Fruit fly (Drosophila melanogaster) whole organism, wandering third instar larva: ENCODE data around the gene Cpr67Fa2.

ENCODE experiments used
- Abd-B ChIP-seq: fragments of >200 bp; optimal IDR thresholded peaks from 2 replicates; lab custom pipeline; 2017; ENCODE audit warnings: missing biosample characterization, missing genetic modification characterization
- CG32264 ChIP-seq: fragments of 200-800 bp; sonication (Bioruptor generic); optimal IDR thresholded peaks from 2 replicates; lab custom pipeline; 2016; ENCODE audit warnings: missing biosample characterization, missing genetic modification characterization
- CG9705 ChIP-seq: fragments of 200-800 bp; sonication (Bioruptor generic); optimal IDR thresholded peaks from 2 replicates; lab custom pipeline; 2018; ENCODE audit warnings: missing biosample characterization, mild to moderate bottlenecking, missing genetic modification characterization
- CrebA ChIP-seq: fragments of 200-800 bp; sonication (Bioruptor generic); optimal IDR thresholded peaks from 2 replicates; lab custom pipeline; 2016; ENCODE audit warnings: missing biosample characterization, mild to moderate bottlenecking, missing genetic modification characterization, borderline replicate concordance
- Dfd ChIP-seq: fragments of >200 bp; optimal IDR thresholded peaks from 2 replicates; lab custom pipeline; 2017; ENCODE audit warnings: missing biosample characterization, missing genetic modification characterization
- Dif ChIP-seq: fragments of 200-275, 200-300 bp; sonication (Bioruptor generic); optimal IDR thresholded peaks from 2 replicates; lab custom pipeline; 2018; ENCODE audit warnings: missing biosample characterization, missing genetic modification characterization; ENCODE audit not compliant: partially characterized antibody
- GATAd ChIP-seq: sonication (Bioruptor generic); optimal IDR thresholded peaks from 2 replicates; lab custom pipeline; 2016; ENCODE audit warnings: missing biosample characterization, missing genetic modification characterization
- HLH106 ChIP-seq: fragments of 200-800 bp; optimal IDR thresholded peaks from 3 replicates; lab custom pipeline; 2019; ENCODE audit warnings: missing biosample characterization, mild to moderate bottlenecking, missing genetic modification characterization, moderate library complexity
- Hnf4 ChIP-seq: fragments of 200-800 bp; sonication (Bioruptor generic); optimal IDR thresholded peaks from 2 replicates; lab custom pipeline; 2016; ENCODE audit warnings: missing biosample characterization, mild to moderate bottlenecking, missing genetic modification characterization
- Hr78 ChIP-seq: fragments of >200 bp; optimal IDR thresholded peaks from 2 replicates; lab custom pipeline; 2017; ENCODE audit warnings: missing biosample characterization, missing genetic modification characterization
- Hr83 ChIP-seq: fragments of 200-300 bp; sonication (Bioruptor generic); optimal IDR thresholded peaks from 2 replicates; lab custom pipeline; 2016; ENCODE audit warnings: missing biosample characterization, mild to moderate bottlenecking, missing genetic modification characterization, moderate library complexity; ENCODE audit not compliant: poor library complexity, severe bottlenecking
- Jra ChIP-seq: sonication (Bioruptor generic); optimal IDR thresholded peaks from 2 replicates; lab custom pipeline; 2016; ENCODE audit warnings: missing biosample characterization, missing genetic modification characterization
- Mio ChIP-seq: sonication (Bioruptor generic); optimal IDR thresholded peaks from 2 replicates; lab custom pipeline; 2016; ENCODE audit warnings: missing biosample characterization, missing genetic modification characterization
- Myc ChIP-seq: fragments of >200 bp; optimal IDR thresholded peaks from 2 replicates; lab custom pipeline; 2017
- N ChIP-seq: fragments of >200 bp; optimal IDR thresholded peaks from 2 replicates; lab custom pipeline; 2018; ENCODE audit warnings: missing biosample characterization, missing external identifiers, missing genetic modification characterization
- OdsH ChIP-seq: fragments of 200-800 bp; sonication (Bioruptor generic); optimal IDR thresholded peaks from 2 replicates; lab custom pipeline; 2016; ENCODE audit warnings: missing biosample characterization, mild to moderate bottlenecking, missing genetic modification characterization
- Rel ChIP-seq, 2 experiments: fragments of 200-800 bp; sonication (Bioruptor generic) in 1 of 2; optimal IDR thresholded peaks; 2 replicates in 1 of 2; 3 replicates in 1 of 2; lab custom pipeline; 2016 to 2019; ENCODE audit warnings: mild to moderate bottlenecking in 2 of 2, missing biosample characterization in 2 of 2, missing genetic modification characterization in 2 of 2, moderate library complexity in 1 of 2
- Sp1 ChIP-seq: fragments of 200-800 bp; sonication (Bioruptor generic); optimal IDR thresholded peaks from 3 replicates; lab custom pipeline; 2019; ENCODE audit warnings: missing biosample characterization, mild to moderate bottlenecking, missing genetic modification characterization, moderate library complexity
- Vsx2 ChIP-seq: fragments of 200-300, 225-300 bp; sonication (Bioruptor generic); optimal IDR thresholded peaks from 2 replicates; lab custom pipeline; 2018; ENCODE audit warnings: missing biosample characterization, missing genetic modification characterization; ENCODE audit not compliant: partially characterized antibody
- br ChIP-seq: fragments of 200-800 bp; sonication (Bioruptor generic); optimal IDR thresholded peaks from 2 replicates; lab custom pipeline; 2016; ENCODE audit warnings: missing biosample characterization, missing genetic modification characterization
- brk ChIP-seq: fragments of 200-800 bp; sonication (Bioruptor generic); optimal IDR thresholded peaks from 2 replicates; lab custom pipeline; 2016; ENCODE audit warnings: missing biosample characterization, mild to moderate bottlenecking, missing genetic modification characterization
- dl ChIP-seq, 2 experiments: fragments of 175-275, 200-275 bp in 1 of 2; fragments of 200-275 bp in 1 of 2; sonication (Bioruptor generic); optimal IDR thresholded peaks; lab custom pipeline; 2018; ENCODE audit warnings: mild to moderate bottlenecking in 2 of 2, missing biosample characterization in 2 of 2, missing genetic modification characterization in 2 of 2, moderate library complexity in 2 of 2; ENCODE audit not compliant: partially characterized antibody in 2 of 2, insufficient read depth in 1 of 2
- dmrt93B ChIP-seq: fragments of 200-800 bp; sonication (Bioruptor generic); optimal IDR thresholded peaks from 2 replicates; lab custom pipeline; 2018; ENCODE audit warnings: missing biosample characterization, mild to moderate bottlenecking, missing genetic modification characterization
- dsf ChIP-seq: sonication (Bioruptor generic); optimal IDR thresholded peaks from 2 replicates; lab custom pipeline; 2016; ENCODE audit warnings: missing biosample characterization, missing genetic modification characterization, borderline replicate concordance
- ey ChIP-seq: fragments of 200-800 bp; sonication (Bioruptor generic); optimal IDR thresholded peaks from 2 replicates; lab custom pipeline; 2016; ENCODE audit warnings: missing biosample characterization, missing genetic modification characterization
- foxo ChIP-seq, 2 experiments: fragments of 200-800 bp; sonication (Bioruptor generic); optimal IDR thresholded peaks; 2 replicates in 1 of 2; 3 replicates in 1 of 2; lab custom pipeline; 2016 to 2017; ENCODE audit warnings: missing biosample characterization in 2 of 2, missing genetic modification characterization in 2 of 2
- fru ChIP-seq: fragments of 200-800 bp; sonication (Bioruptor generic); optimal IDR thresholded peaks from 3 replicates; lab custom pipeline; 2016; ENCODE audit warnings: missing biosample characterization, mild to moderate bottlenecking, missing genetic modification characterization
- h ChIP-seq: fragments of 200-800 bp; sonication (Bioruptor generic); optimal IDR thresholded peaks from 3 replicates; lab custom pipeline; 2016; ENCODE audit warnings: missing biosample characterization, mild to moderate bottlenecking, missing genetic modification characterization
- jim ChIP-seq: fragments of 175-275, 200-325 bp; sonication (Bioruptor generic); optimal IDR thresholded peaks from 2 replicates; lab custom pipeline; 2016; ENCODE audit warnings: missing biosample characterization, mild to moderate bottlenecking, missing genetic modification characterization
- lola ChIP-seq: fragments of >200 bp; optimal IDR thresholded peaks from 2 replicates; lab custom pipeline; 2017; ENCODE audit warnings: missing biosample characterization, missing genetic modification characterization
- pan ChIP-seq: fragments of >200 bp; optimal IDR thresholded peaks from 2 replicates; lab custom pipeline; 2017
- psq ChIP-seq: fragments of 200-800 bp; sonication (Bioruptor generic); optimal IDR thresholded peaks from 3 replicates; lab custom pipeline; 2017; ENCODE audit warnings: missing biosample characterization, mild to moderate bottlenecking, missing genetic modification characterization, moderate library complexity
- rgr ChIP-seq: fragments of 200-800 bp; sonication (Bioruptor generic); optimal IDR thresholded peaks from 3 replicates; lab custom pipeline; 2016; ENCODE audit warnings: missing biosample characterization, mild to moderate bottlenecking, missing genetic modification characterization
- sage ChIP-seq: fragments of 200-800 bp; sonication (Bioruptor generic); optimal IDR thresholded peaks from 2 replicates; lab custom pipeline; 2016; ENCODE audit warnings: missing biosample characterization, mild to moderate bottlenecking, missing genetic modification characterization
- sv ChIP-seq: fragments of 200-800 bp; sonication (Bioruptor generic); optimal IDR thresholded peaks from 3 replicates; lab custom pipeline; 2016; ENCODE audit warnings: missing biosample characterization, missing genetic modification characterization
- tai ChIP-seq: sonication (Bioruptor generic); optimal IDR thresholded peaks from 2 replicates; lab custom pipeline; 2016; ENCODE audit warnings: missing biosample characterization, missing genetic modification characterization
- usp ChIP-seq: fragments of >200 bp; optimal IDR thresholded peaks from 2 replicates; lab custom pipeline; 2017; ENCODE audit warnings: missing biosample characterization, missing genetic modification characterization
- woc ChIP-seq: sonication (Bioruptor generic); optimal IDR thresholded peaks from 2 replicates; lab custom pipeline; 2016; ENCODE audit warnings: missing biosample characterization, mild to moderate bottlenecking, missing genetic modification characterization

Cpr67Fa2 gene

DNA sequence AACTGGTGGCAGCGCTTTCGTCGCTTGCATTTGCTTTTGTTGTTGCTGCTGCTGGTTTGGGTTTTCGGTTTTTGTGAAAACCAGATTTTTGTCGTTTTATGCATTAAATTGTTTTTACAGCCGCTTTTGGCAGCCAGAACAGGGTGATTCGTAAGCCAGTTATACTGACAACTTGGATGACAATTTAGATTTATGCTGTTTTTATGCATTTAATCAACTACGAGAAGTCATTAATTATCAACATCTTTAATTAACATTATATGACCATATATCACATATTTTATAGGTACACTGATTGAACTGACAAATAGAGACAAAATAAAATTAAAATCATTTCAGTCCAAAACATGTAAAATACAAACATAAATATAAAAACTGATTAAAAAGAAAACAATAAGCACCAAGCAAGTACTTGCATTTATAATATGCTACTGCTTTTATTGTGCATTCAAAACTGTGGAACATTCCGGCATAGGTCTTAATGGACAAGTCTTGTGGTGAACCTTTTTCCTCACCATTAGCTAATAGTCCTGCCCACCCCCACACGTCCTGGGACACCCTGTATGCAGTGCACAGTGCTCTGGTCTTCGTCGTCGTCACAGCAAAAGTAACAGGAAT, 36.6 kb upstream of the Cpr67Fa2 start (continued):
- TF ChIP-seq Mio (GFP tag; lab: Kevin White, UChicago) = no peak
- TF ChIP-seq Rel (GFP tag; optimal IDR thresholded peaks at IDR 0.05; lab: Kevin White, UChicago) = no peak
- TF ChIP-seq Rel (tag; optimal IDR thresholded peaks at IDR 0.05; lab: Kevin White, UChicago) = no peak
- TF ChIP-seq psq (GFP tag; lab: Kevin White, UChicago) = peak; percentile 81
- TF ChIP-seq dl (GFP tag; optimal IDR thresholded peaks at IDR 0.05; lab: Kevin White, UChicago; ENCODE audit: insufficient read depth in 1 of 2, partially characterized antibody in 2 of 2) = no peak
- peak; percentile 67 for TF ChIP-seq woc (GFP tag; lab: Kevin White, UChicago)
- TF ChIP-seq N = no peak
- TF ChIP-seq Vsx2 = no peak
- no peak for TF ChIP-seq pan (lab: Kevin White, UChicago)

DNA sequence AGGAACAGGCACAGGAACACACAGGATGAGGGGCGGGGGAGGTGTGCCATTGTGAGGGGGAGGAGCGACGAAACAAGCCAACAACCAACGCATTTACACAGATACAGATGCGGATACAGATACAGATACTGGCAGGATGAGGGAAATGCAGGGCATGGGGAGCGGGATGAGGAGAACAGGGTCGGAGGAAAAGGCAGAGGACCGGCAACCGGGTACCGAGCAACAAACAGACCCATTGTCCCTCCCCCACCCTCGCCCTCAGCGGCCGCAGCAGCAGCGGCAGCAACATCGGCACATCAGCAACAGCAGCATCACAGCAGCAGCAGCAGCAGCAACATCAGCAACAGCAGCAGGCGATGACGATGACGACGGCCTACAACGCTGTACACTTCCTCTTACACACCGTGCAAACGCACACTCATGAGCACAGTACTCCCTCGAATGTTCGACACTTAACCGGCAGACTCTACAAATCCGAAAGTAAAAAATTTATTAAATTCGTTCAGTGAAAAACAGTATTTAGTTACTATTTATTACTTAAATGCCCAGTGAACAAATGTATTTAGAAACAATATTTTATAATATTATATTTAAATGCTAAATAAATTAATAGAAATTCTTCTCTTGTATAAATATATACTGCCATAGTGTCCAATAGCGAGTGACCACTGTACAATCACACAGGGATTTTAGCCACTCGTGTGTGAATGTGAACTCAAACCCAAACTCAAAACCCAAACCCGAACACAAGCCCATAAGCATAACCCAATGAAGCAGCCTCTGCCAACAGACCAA, 35.9 kb upstream of the Cpr67Fa2 start:
- TF ChIP-seq dmrt93B (GFP tag; lab: Kevin White, UChicago) (peak; percentile 98), fru (GFP tag; lab: Kevin White, UChicago) (peak; percentile 66), brk (peak; percentile 66), sage (GFP tag; lab: Kevin White, UChicago) (peak; percentile 83), tai (GFP tag; lab: Kevin White, UChicago) (peak; percentile 61), HLH106 (tag; lab: Kevin White, UChicago) (peak; percentile 98), Mio (GFP tag; lab: Kevin White, UChicago) (no peak), CG32264 (peak; percentile 34), dsf (GFP tag; lab: Kevin White, UChicago) (peak; percentile 13), pan (lab: Kevin White, UChicago) (no peak), Abd-B (GFP tag; lab: Kevin White, UChicago) (no peak), CG9705 (GFP tag; lab: Kevin White, UChicago) (peak; percentile 97), Vsx2 (peak; percentile 68), foxo (GFP tag; optimal IDR thresholded peaks at IDR 0.05; lab: Kevin White, UChicago) (peak in 1 of 2 experiments; percentile 95), Myc (lab: Kevin White, UChicago) (no peak), GATAd (GFP tag; lab: Kevin White, UChicago) (no peak), Sp1 (GFP tag; lab: Kevin White, UChicago) (peak; percentile 97), psq (GFP tag; lab: Kevin White, UChicago) (peak; percentile 91), h (peak; percentile 83), Hr78 (GFP tag; lab: Kevin White, UChicago) (no peak), ey (GFP tag; lab: Kevin White, UChicago) (peak; percentile 65), Hr83 (GFP tag; lab: Kevin White, UChicago) (no peak), usp (GFP tag; lab: Kevin White, UChicago) (no peak), Rel (GFP tag; optimal IDR thresholded peaks at IDR 0.05; lab: Kevin White, UChicago) (peak; percentile 72), Rel (tag; optimal IDR thresholded peaks at IDR 0.05; lab: Kevin White, UChicago) (peak; percentile 79), Jra (GFP tag; lab: Kevin White, UChicago) (peak; percentile 63), rgr (GFP tag; lab: Kevin White, UChicago) (peak; percentile 88), CrebA (GFP tag; lab: Kevin White, UChicago) (no peak), sv (GFP tag; lab: Kevin White, UChicago) (peak; percentile 52), Dif (peak; percentile 55), OdsH (GFP tag; lab: Kevin White, UChicago) (peak; percentile 92), N (no peak), woc (GFP tag; lab: Kevin White, UChicago) (peak; percentile 48), Dfd (GFP tag; lab: Kevin White, UChicago) (peak; percentile 79), Hnf4 (peak; percentile 80), jim (GFP tag; lab: Kevin White, UChicago) (no peak), lola (no peak), br (GFP tag; lab: Kevin White, UChicago) (peak; percentile 76), dl (GFP tag; optimal IDR thresholded peaks at IDR 0.05; lab: Kevin White, UChicago; ENCODE audit: insufficient read depth in 1 of 2, partially characterized antibody in 2 of 2) (peak in 1 of 2 experiments; percentile 53)
